Worm (Caenorhabditis elegans) whole organism, L2 larva: ENCODE results near the gene srd-39.

Experiments used
- F13H6.1 ChIP-seq: sonication (generic microtip); optimal IDR thresholded peaks from 2 replicates; lab custom pipeline; 2016; ENCODE audit warnings: missing genetic modification characterization, missing compliant biosample characterization
- R02D3.7 ChIP-seq: fragments of 150-350 bp; optimal IDR thresholded peaks from 2 replicates; lab custom pipeline; 2014; ENCODE audit warnings: missing biosample characterization, missing genetic modification characterization
- ZK546.5 ChIP-seq: sonication (generic microtip); optimal IDR thresholded peaks from 2 replicates; lab custom pipeline; 2017; ENCODE audit warnings: missing biosample characterization, missing genetic modification characterization
- alr-1 ChIP-seq: fragments of 150-350 bp; optimal IDR thresholded peaks from 2 replicates; lab custom pipeline; 2014; ENCODE audit warnings: missing biosample characterization, missing genetic modification characterization
- aly-2 ChIP-seq: fragments of 150-350 bp; optimal IDR thresholded peaks from 2 replicates; lab custom pipeline; 2014; ENCODE audit warnings: missing biosample characterization, missing genetic modification characterization
- ama-1 ChIP-seq: fragments of 150-350 bp; optimal IDR thresholded peaks from 2 replicates; lab custom pipeline; 2018; ENCODE audit warnings: inconsistent platforms
- blmp-1 ChIP-seq: sonication (generic microtip); optimal IDR thresholded peaks from 2 replicates; lab custom pipeline; 2017; ENCODE audit warnings: missing genetic modification characterization, mild to moderate bottlenecking, missing compliant biosample characterization, antibody characterized with exemption, moderate library complexity; ENCODE audit not compliant: insufficient read depth
- ceh-16 ChIP-seq: fragments of 150-350 bp; optimal IDR thresholded peaks from 2 replicates; lab custom pipeline; 2014; ENCODE audit warnings: missing biosample characterization, missing genetic modification characterization
- ceh-82 ChIP-seq: fragments of 150-350 bp; optimal IDR thresholded peaks from 2 replicates; lab custom pipeline; 2014; ENCODE audit warnings: missing biosample characterization, missing genetic modification characterization
- crh-2 ChIP-seq: sonication (generic microtip); optimal IDR thresholded peaks from 2 replicates; lab custom pipeline; 2017; ENCODE audit warnings: missing biosample characterization, missing genetic modification characterization
- dmd-4 ChIP-seq: sonication (generic microtip); optimal IDR thresholded peaks from 2 replicates; lab custom pipeline; 2017; ENCODE audit warnings: missing biosample characterization, missing genetic modification characterization
- egl-27 ChIP-seq: sonication (generic microtip); optimal IDR thresholded peaks from 3 replicates; lab custom pipeline; 2017; ENCODE audit warnings: missing biosample characterization, missing genetic modification reagents, missing genetic modification characterization
- elt-1 ChIP-seq: fragments of 150-350 bp; optimal IDR thresholded peaks from 2 replicates; lab custom pipeline; 2014; ENCODE audit warnings: missing biosample characterization, missing genetic modification characterization
- elt-3 ChIP-seq: sonication (generic microtip); optimal IDR thresholded peaks from 2 replicates; lab custom pipeline; 2017; ENCODE audit warnings: missing biosample characterization, missing genetic modification characterization
- fos-1 ChIP-seq: fragments of 150-350 bp; optimal IDR thresholded peaks from 2 replicates; lab custom pipeline; 2014; ENCODE audit warnings: missing biosample characterization, missing genetic modification characterization
- gmeb-1 ChIP-seq: fragments of 150-350 bp; optimal IDR thresholded peaks from 2 replicates; lab custom pipeline; 2014; ENCODE audit warnings: missing biosample characterization, missing genetic modification characterization
- lin-11 ChIP-seq: fragments of 150-350 bp; sonication (generic microtip); optimal IDR thresholded peaks from 2 replicates; lab custom pipeline; 2014; ENCODE audit warnings: missing biosample characterization, missing genetic modification characterization, inconsistent platforms, mixed read lengths
- lin-13 ChIP-seq: fragments of 150-350 bp; optimal IDR thresholded peaks from 2 replicates; lab custom pipeline; 2014; ENCODE audit warnings: missing biosample characterization, missing genetic modification reagents, missing genetic modification characterization
- lin-39 ChIP-seq: fragments of 150-350 bp; optimal IDR thresholded peaks from 2 replicates; lab custom pipeline; 2014; ENCODE audit warnings: missing biosample characterization, missing genetic modification reagents, missing genetic modification characterization
- lsy-2 ChIP-seq, 2 experiments: fragments of 150-350 bp in 1 of 2; sonication (generic microtip) in 1 of 2; optimal IDR thresholded peaks; 2 replicates each; lab custom pipeline; 2014 to 2017; ENCODE audit warnings: missing biosample characterization in 2 of 2, missing genetic modification characterization in 2 of 2
- mab-5 ChIP-seq: fragments of 150-350 bp; optimal IDR thresholded peaks from 2 replicates; lab custom pipeline; 2014; ENCODE audit warnings: missing biosample characterization, missing genetic modification characterization
- mbf-1 ChIP-seq: sonication (generic microtip); optimal IDR thresholded peaks from 2 replicates; lab custom pipeline; 2017; ENCODE audit warnings: missing biosample characterization, missing genetic modification characterization
- mdl-1 ChIP-seq, 2 experiments: fragments of 150-350 bp in 1 of 2; sonication (generic microtip) in 1 of 2; optimal IDR thresholded peaks; 2 replicates each; lab custom pipeline; 2017; ENCODE audit warnings: missing biosample characterization in 2 of 2, missing genetic modification characterization in 2 of 2
- nhr-10 ChIP-seq: sonication (generic microtip); optimal IDR thresholded peaks from 2 replicates; lab custom pipeline; 2017; ENCODE audit warnings: missing biosample characterization, missing genetic modification characterization
- nhr-11 ChIP-seq: fragments of 150-350 bp; optimal IDR thresholded peaks from 2 replicates; lab custom pipeline; 2014; ENCODE audit warnings: missing biosample characterization, missing genetic modification characterization
- nhr-12 ChIP-seq: fragments of 150-350 bp; optimal IDR thresholded peaks from 2 replicates; lab custom pipeline; 2014; ENCODE audit warnings: missing biosample characterization, missing genetic modification characterization
- nhr-129 ChIP-seq: fragments of 150-350 bp; optimal IDR thresholded peaks from 2 replicates; lab custom pipeline; 2014; ENCODE audit warnings: missing biosample characterization, missing genetic modification characterization
- nhr-21 ChIP-seq: fragments of 150-350 bp; optimal IDR thresholded peaks from 2 replicates; lab custom pipeline; 2014; ENCODE audit warnings: missing biosample characterization, missing genetic modification characterization
- nhr-23 ChIP-seq: fragments of 150-350 bp; optimal IDR thresholded peaks from 2 replicates; lab custom pipeline; 2014; ENCODE audit warnings: missing biosample characterization, missing genetic modification reagents, missing genetic modification characterization
- nhr-237 ChIP-seq: fragments of 150-350 bp; optimal IDR thresholded peaks from 2 replicates; lab custom pipeline; 2014; ENCODE audit warnings: missing biosample characterization, missing genetic modification characterization
- nhr-77 ChIP-seq: fragments of 150-350 bp; optimal IDR thresholded peaks from 2 replicates; lab custom pipeline; 2014; ENCODE audit warnings: missing biosample characterization, missing genetic modification characterization
- peb-1 ChIP-seq: fragments of 150-350 bp; optimal IDR thresholded peaks from 2 replicates; lab custom pipeline; 2014; ENCODE audit warnings: missing biosample characterization, missing genetic modification characterization
- sem-4 ChIP-seq: fragments of 150-350 bp; optimal IDR thresholded peaks from 2 replicates; lab custom pipeline; 2014; ENCODE audit warnings: missing biosample characterization, missing genetic modification reagents, missing genetic modification characterization
- skn-1 ChIP-seq: sonication (generic microtip); optimal IDR thresholded peaks from 2 replicates; lab custom pipeline; 2017; ENCODE audit warnings: missing biosample characterization, missing genetic modification characterization
- sma-3 ChIP-seq: sonication (generic microtip); optimal IDR thresholded peaks from 2 replicates; lab custom pipeline; 2016; ENCODE audit warnings: missing genetic modification reagents, missing genetic modification characterization, missing compliant biosample characterization
- sma-9 ChIP-seq, 2 experiments: fragments of 150-350 bp in 1 of 2; sonication (generic microtip) in 1 of 2; optimal IDR thresholded peaks; 2 replicates each; lab custom pipeline; 2014 to 2016; ENCODE audit warnings: missing genetic modification characterization in 2 of 2, mild to moderate bottlenecking in 1 of 2, missing biosample characterization in 1 of 2, missing compliant biosample characterization in 1 of 2, missing genetic modification reagents in 1 of 2, moderate library complexity in 1 of 2
- unc-39 ChIP-seq: fragments of 150-350 bp; optimal IDR thresholded peaks from 2 replicates; lab custom pipeline; 2014; ENCODE audit warnings: missing biosample characterization, missing genetic modification characterization
- unc-55 ChIP-seq: fragments of 150-350 bp; sonication (generic microtip); optimal IDR thresholded peaks from 3 replicates; lab custom pipeline; 2014; ENCODE audit warnings: missing biosample characterization, missing genetic modification reagents, missing genetic modification characterization
- unc-62 ChIP-seq: fragments of 150-350 bp; optimal IDR thresholded peaks from 2 replicates; lab custom pipeline; 2014; ENCODE audit warnings: missing biosample characterization, missing genetic modification reagents, missing genetic modification characterization
- zag-1 ChIP-seq: fragments of 150-350 bp; optimal IDR thresholded peaks from 2 replicates; lab custom pipeline; 2014; ENCODE audit warnings: missing biosample characterization, missing genetic modification characterization
- ztf-4 ChIP-seq: fragments of 150-350 bp; optimal IDR thresholded peaks from 2 replicates; lab custom pipeline; 2014; ENCODE audit warnings: missing biosample characterization, missing genetic modification characterization

The srd-39 gene

ce11 chrX:13264550-13264949 is 35.9 kb downstream of the srd-39 start (continued):
- TF ChIP-seq nhr-12 = no peak
- TF ChIP-seq unc-55 (GFP tag; lab: Kevin White, UChicago) = peak; percentile 66

- TF ChIP-seq gmeb-1 (no peak), lin-39 (tag; lab: Kevin White, UChicago) (no peak)
These were observed 38.2 kb downstream of the srd-39 start, which contains the start of gene K09A11.1 for ce11 chrX:13262195-13262594. Gene K09A11.1 (plus strand): TSS chrX:13262495.

ce11 chrX:13261037-13261592 is 39.3 kb downstream of the srd-39 start:
- peak; percentile 2 for TF ChIP-seq crh-2 (tag; lab: Kevin White, UChicago)
- TF ChIP-seq, all 48 proteins: peak for 1; not testable (repeated sequence) for 47

ce11 chrX:13257577-13257976 is 42.8 kb downstream of the srd-39 start, which contains the start of gene K08H2.10:
Gene K08H2.10 (plus strand): TSS chrX:13257806.
- no peak for TF ChIP-seq nhr-12
- TF ChIP-seq fos-1 = peak; percentile 67

- TF ChIP-seq F13H6.1 (tag; lab: Kevin White, UChicago) (no peak), fos-1 (peak; percentile 10)
These were observed 48.4 kb downstream of the srd-39 start, which contains the start of gene nhr-32 for ce11 chrX:13251914-13252434. Gene nhr-32 (plus strand): TSS chrX:13251964.

ce11 chrX:13251354-13251843 is 49.0 kb downstream of the srd-39 start:
- TF ChIP-seq F13H6.1 (tag; lab: Kevin White, UChicago) (peak; percentile 78), aly-2 (tag; lab: Kevin White, UChicago) (no peak), elt-1 (tag; lab: Kevin White, UChicago) (peak; percentile 92), nhr-12 (no peak), fos-1 (peak; percentile 64), lin-39 (tag; lab: Kevin White, UChicago) (no peak), elt-3 (tag; lab: Kevin White, UChicago) (no peak), nhr-129 (peak; percentile 94), unc-55 (GFP tag; lab: Kevin White, UChicago) (peak; percentile 37), ama-1 (lab: Kevin White, UChicago) (no peak), crh-2 (tag; lab: Kevin White, UChicago) (peak; percentile 74), ceh-82 (tag; lab: Kevin White, UChicago) (no peak), lsy-2 (tag; optimal IDR thresholded peaks at IDR 0.05; lab: Kevin White, UChicago) (peak; percentile 1 to 71), blmp-1 (peak; percentile 62), mab-5 (peak; percentile 1), R02D3.7 (no peak), unc-39 (tag; lab: Kevin White, UChicago) (no peak), lin-11 (tag; lab: Kevin White, UChicago) (peak; percentile 63), nhr-77 (tag; lab: Kevin White, UChicago) (no peak), dmd-4 (no peak), skn-1 (tag; lab: Kevin White, UChicago) (no peak), peb-1 (no peak), sma-9 (GFP tag; optimal IDR thresholded peaks at IDR 0.05; lab: Kevin White, UChicago) (peak; percentile 83), sma-9 (tag; optimal IDR thresholded peaks at IDR 0.05; lab: Kevin White, UChicago) (no peak), sma-3 (GFP tag; lab: Kevin White, UChicago) (peak; percentile 63), lin-13 (GFP tag; lab: Kevin White, UChicago) (peak; percentile 16), nhr-21 (peak; percentile 69), sem-4 (tag; lab: Kevin White, UChicago) (peak; percentile 75), nhr-11 (tag; lab: Kevin White, UChicago) (no peak), mdl-1 (tag; optimal IDR thresholded peaks at IDR 0.05; lab: Kevin White, UChicago) (peak; percentile 96), gmeb-1 (peak; percentile 35), alr-1 (tag; lab: Kevin White, UChicago) (no peak), zag-1 (tag; lab: Kevin White, UChicago) (peak; percentile 44), ZK546.5 (tag; lab: Kevin White, UChicago) (no peak), nhr-23 (tag; lab: Kevin White, UChicago) (no peak), nhr-237 (tag; lab: Kevin White, UChicago) (no peak), nhr-10 (tag; lab: Kevin White, UChicago) (no peak), egl-27 (peak; percentile 25), ceh-16 (peak; percentile 14), ztf-4 (tag; lab: Kevin White, UChicago) (peak; percentile 61), unc-62 (GFP tag; lab: Kevin White, UChicago) (no peak), mbf-1 (tag; lab: Kevin White, UChicago) (no peak)
